Worm (Caenorhabditis elegans): ENCODE measurements around the gene F46B3.23.

DNA sequence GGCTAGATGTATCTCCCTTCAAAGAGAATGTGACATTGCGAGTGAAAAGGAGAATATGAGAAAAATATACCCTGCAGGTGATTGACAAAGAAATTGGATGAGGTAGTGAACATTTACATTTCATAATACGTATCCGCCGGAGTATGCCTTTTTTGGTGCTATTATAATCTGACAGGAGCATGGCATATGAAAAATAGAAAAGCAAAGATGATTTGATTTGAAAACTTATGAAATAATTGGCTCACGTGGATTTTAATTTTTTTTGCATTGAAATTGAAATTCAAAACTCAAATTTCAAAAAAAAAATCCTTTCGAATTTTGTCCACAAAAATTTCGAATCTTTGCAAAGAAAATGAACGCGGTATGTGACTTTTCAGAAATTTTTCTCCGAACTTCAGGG lies 3.5 kb downstream of the F46B3.23 start, which contains the start of gene ttr-11:
- TF ChIP-seq nhr-76 (tag; optimal IDR thresholded peaks at IDR 0.05): no peak
- no peak for TF ChIP-seq alr-1 (tag; optimal IDR thresholded peaks at IDR 0.05; ENCODE audit: borderline replicate concordance)
- TF ChIP-seq ceh-88 (GFP tag; IDR thresholded peaks at IDR 0.05): no peak
- TF ChIP-seq lin-15B (tag; optimal IDR thresholded peaks at IDR 0.05): no peak
- no peak for TF ChIP-seq snu-23 (GFP tag; optimal IDR thresholded peaks at IDR 0.05)
- TF ChIP-seq nhr-12 (tag; optimal IDR thresholded peaks at IDR 0.05): no peak
- TF ChIP-seq ets-5 (GFP tag; IDR thresholded peaks at IDR 0.05): no peak
- TF ChIP-seq aly-2 (tag; optimal IDR thresholded peaks at IDR 0.05): no peak
- TF ChIP-seq zag-1 (tag; optimal IDR thresholded peaks at IDR 0.05): no peak
